Worm (Caenorhabditis elegans) whole organism, late embryonic: ENCODE data around the gene ugt-60.

Source experiments
- F13H6.1 ChIP-seq: sonication (generic microtip); optimal IDR thresholded peaks from 2 replicates; lab custom pipeline; 2016; ENCODE audit warnings: missing genetic modification characterization, missing compliant biosample characterization
- Y22D7AL.16 ChIP-seq: sonication (generic microtip); optimal IDR thresholded peaks from 2 replicates; lab custom pipeline; 2016; ENCODE audit warnings: missing genetic modification characterization, missing compliant biosample characterization
- ama-1 ChIP-seq: fragments of 150-350 bp; optimal IDR thresholded peaks from 2 replicates; lab custom pipeline; 2014
- ceh-18 ChIP-seq: sonication (generic microtip); optimal IDR thresholded peaks from 2 replicates; lab custom pipeline; 2016; ENCODE audit warnings: missing genetic modification characterization, missing compliant biosample characterization
- ceh-31 ChIP-seq: sonication (generic microtip); optimal IDR thresholded peaks from 2 replicates; lab custom pipeline; 2016; ENCODE audit warnings: missing genetic modification characterization, missing compliant biosample characterization
- ceh-48 ChIP-seq: sonication (generic microtip); optimal IDR thresholded peaks from 2 replicates; lab custom pipeline; 2016; ENCODE audit warnings: missing genetic modification characterization, inconsistent platforms, missing compliant biosample characterization
- ceh-6 ChIP-seq: fragments of 200-800 bp; sonication (Bioruptor generic); optimal IDR thresholded peaks from 2 replicates; lab custom pipeline; 2018; ENCODE audit warnings: mild to moderate bottlenecking, missing genetic modification characterization, missing compliant biosample characterization
- che-1 ChIP-seq: sonication (generic microtip); optimal IDR thresholded peaks from 2 replicates; lab custom pipeline; 2016; ENCODE audit warnings: mild to moderate bottlenecking, missing genetic modification characterization, missing compliant biosample characterization
- dmd-4 ChIP-seq: sonication (generic microtip); optimal IDR thresholded peaks from 2 replicates; lab custom pipeline; 2016; ENCODE audit warnings: borderline replicate concordance, missing genetic modification characterization, missing compliant biosample characterization
- dve-1 ChIP-seq: sonication (generic microtip); optimal IDR thresholded peaks from 2 replicates; lab custom pipeline; 2017; ENCODE audit warnings: antibody characterized with exemption, mild to moderate bottlenecking, missing genetic modification characterization, missing compliant biosample characterization
- elt-2 ChIP-seq: sonication (generic microtip); optimal IDR thresholded peaks from 2 replicates; lab custom pipeline; 2016; ENCODE audit warnings: missing genetic modification reagents, missing genetic modification characterization, missing compliant biosample characterization
- fkh-6 ChIP-seq: sonication (generic microtip); optimal IDR thresholded peaks from 2 replicates; lab custom pipeline; 2016; ENCODE audit warnings: missing genetic modification characterization, missing compliant biosample characterization
- gmeb-2 ChIP-seq: sonication (generic microtip); optimal IDR thresholded peaks from 2 replicates; lab custom pipeline; 2016; ENCODE audit warnings: missing genetic modification characterization, inconsistent platforms, missing compliant biosample characterization
- hlh-30 ChIP-seq: sonication (generic microtip); optimal IDR thresholded peaks from 2 replicates; lab custom pipeline; 2017; ENCODE audit warnings: antibody characterized with exemption, missing genetic modification characterization, missing compliant biosample characterization; ENCODE audit not compliant: insufficient read depth
- hlh-8 ChIP-seq: sonication (generic microtip); optimal IDR thresholded peaks from 2 replicates; lab custom pipeline; 2016; ENCODE audit warnings: missing genotype, missing genetic modification characterization, missing compliant biosample characterization
- lim-6 ChIP-seq: sonication (generic microtip); optimal IDR thresholded peaks from 2 replicates; lab custom pipeline; 2016; ENCODE audit warnings: missing genetic modification characterization, missing compliant biosample characterization
- nfya-1 ChIP-seq: sonication (generic microtip); optimal IDR thresholded peaks from 2 replicates; lab custom pipeline; 2017; ENCODE audit warnings: missing genetic modification characterization, mild to moderate bottlenecking, missing compliant biosample characterization, antibody characterized with exemption, moderate library complexity
- nhr-11 ChIP-seq: fragments of 150-350 bp; optimal IDR thresholded peaks from 2 replicates; lab custom pipeline; 2014; ENCODE audit warnings: missing biosample characterization, missing genetic modification characterization
- odd-2 ChIP-seq: sonication (generic microtip); optimal IDR thresholded peaks from 2 replicates; lab custom pipeline; 2017; ENCODE audit warnings: antibody characterized with exemption, mild to moderate bottlenecking, missing genetic modification characterization, missing compliant biosample characterization
- pat-9 ChIP-seq: fragments of 200-800 bp; sonication (Bioruptor generic); optimal IDR thresholded peaks from 2 replicates; lab custom pipeline; 2018; ENCODE audit warnings: mild to moderate bottlenecking, missing genetic modification characterization, moderate library complexity, missing compliant biosample characterization
- pha-2 ChIP-seq: sonication (generic microtip); optimal IDR thresholded peaks from 2 replicates; lab custom pipeline; 2017; ENCODE audit warnings: mild to moderate bottlenecking, missing genetic modification characterization, missing compliant biosample characterization
- rnt-1 ChIP-seq: sonication (generic microtip); optimal IDR thresholded peaks from 2 replicates; lab custom pipeline; 2016; ENCODE audit warnings: missing genetic modification characterization, missing compliant biosample characterization
- sox-4 ChIP-seq: sonication (generic microtip); optimal IDR thresholded peaks from 2 replicates; lab custom pipeline; 2017; ENCODE audit warnings: mild to moderate bottlenecking, missing genetic modification characterization, inconsistent platforms, missing compliant biosample characterization
- unc-42 ChIP-seq: sonication (generic microtip); optimal IDR thresholded peaks from 2 replicates; lab custom pipeline; 2016; ENCODE audit warnings: missing genotype, missing genetic modification characterization, missing compliant biosample characterization
- unc-55 ChIP-seq: sonication (generic microtip); optimal IDR thresholded peaks from 2 replicates; lab custom pipeline; 2017; ENCODE audit warnings: missing biosample characterization, missing genetic modification reagents, missing genetic modification characterization
- zip-5 ChIP-seq: sonication (generic microtip); optimal IDR thresholded peaks from 2 replicates; lab custom pipeline; 2016; ENCODE audit warnings: missing genetic modification characterization, missing compliant biosample characterization

ugt-60 gene

ce11 chrIII:9666668-9667067 lies 12.2 kb downstream of the ugt-60 start:
- TF ChIP-seq unc-55 (GFP tag; lab: Kevin White, UChicago) (peak; percentile 53), sox-4 (tag; lab: Kevin White, UChicago) (no peak)

- TF ChIP-seq nhr-11 (tag; lab: Kevin White, UChicago) (no peak), hlh-30 (peak; percentile 48)
Measured at ce11 chrIII:9666239-9666638, 12.6 kb downstream of the ugt-60 start.

- TF ChIP-seq F13H6.1 (no peak), elt-2 (tag; lab: Kevin White, UChicago) (peak; percentile 15), nfya-1 (peak; percentile 19), unc-55 (GFP tag; lab: Kevin White, UChicago) (peak; percentile 51), lim-6 (no peak), rnt-1 (peak; percentile 13)
- TF ChIP-seq, all 69 proteins: peak for 4
Measured at ce11 chrIII:9665490-9666179, 13.2 kb downstream of the ugt-60 start.

- TF ChIP-seq odd-2 (tag; lab: Kevin White, UChicago): peak; percentile 13
- TF ChIP-seq hlh-8 (tag; lab: Kevin White, UChicago): no peak
- peak; percentile 46 for TF ChIP-seq unc-42 (tag; lab: Kevin White, UChicago)
- no peak for TF ChIP-seq pha-2
- no peak for TF ChIP-seq fkh-6
Measured at ce11 chrIII:9664484-9665221, 14.2 kb downstream of the ugt-60 start.

- TF ChIP-seq zip-5 (tag; lab: Kevin White, UChicago) (no peak), odd-2 (tag; lab: Kevin White, UChicago) (no peak), hlh-30 (no peak), dve-1 (tag; lab: Kevin White, UChicago) (no peak), ceh-31 (no peak), dmd-4 (tag; lab: Kevin White, UChicago) (no peak), gmeb-2 (no peak), che-1 (tag; lab: Kevin White, UChicago) (no peak), pat-9 (tag; lab: Kevin White, UChicago) (no peak), hlh-8 (tag; lab: Kevin White, UChicago) (no peak), ceh-48 (tag; lab: Kevin White, UChicago) (no peak)
Measured at ce11 chrIII:9663943-9664342, 14.9 kb downstream of the ugt-60 start.

ce11 chrIII:9662266-9662959 lies 16.4 kb downstream of the ugt-60 start:
- TF ChIP-seq ceh-18 (tag; lab: Kevin White, UChicago): peak; percentile 49
- TF ChIP-seq ama-1 (lab: Kevin White, UChicago): no peak

ce11 chrIII:9661119-9661518 lies 17.7 kb downstream of the ugt-60 start:
- TF ChIP-seq ceh-6 (GFP tag; lab: Kevin White, UChicago) (no peak), hlh-8 (tag; lab: Kevin White, UChicago) (peak; percentile 40), Y22D7AL.16 (tag; lab: Kevin White, UChicago) (no peak)
